Worm (Caenorhabditis elegans): Measurements from ENCODE around the gene E04F6.6.
A peak's percentile ranks its signal among the peaks of the same experiment; 100 is the strongest.

The E04F6.6 gene

ce11 chrII:7147550-7147949, 51.8 kb downstream of the E04F6.6 start:
- TF ChIP-seq F55B11.4 (tag; optimal IDR thresholded peaks at IDR 0.05; ENCODE audit: borderline replicate concordance, insufficient read depth) (no peak), madf-10 (tag; optimal IDR thresholded peaks at IDR 0.05) (no peak), die-1 (tag; optimal IDR thresholded peaks at IDR 0.05) (no peak), nhr-27 (tag; optimal IDR thresholded peaks at IDR 0.05) (no peak), dox-1 (GFP tag; IDR thresholded peaks at IDR 0.05) (no peak), F10E7.11 (tag; optimal IDR thresholded peaks at IDR 0.05) (no peak), hrde-1 (tag; optimal IDR thresholded peaks at IDR 0.05; ENCODE audit: borderline replicate concordance) (peak; percentile 46), lin-40 (tag; optimal IDR thresholded peaks at IDR 0.05) (peak; percentile 27), lin-35 (GFP tag; optimal IDR thresholded peaks at IDR 0.05) (peak in 1 of 3 experiments; percentile 76), attf-6 (GFP tag; IDR thresholded peaks at IDR 0.05) (no peak), ztf-25 (GFP tag; IDR thresholded peaks at IDR 0.05) (no peak), aptf-2 (GFP tag; conservative IDR thresholded peaks at IDR 0.05) (no peak), pbrm-1 (GFP tag; IDR thresholded peaks at IDR 0.05) (no peak), nhr-90 (tag; optimal IDR thresholded peaks at IDR 0.05) (no peak), zfh-2 (GFP tag; conservative IDR thresholded peaks at IDR 0.05) (no peak), mxl-1 (tag; optimal IDR thresholded peaks at IDR 0.05) (no peak), ztf-3 (GFP tag; optimal IDR thresholded peaks at IDR 0.05) (no peak), egrh-3 (GFP tag; IDR thresholded peaks at IDR 0.05) (no peak), ztf-6 (GFP tag; IDR thresholded peaks at IDR 0.05) (no peak), ccch-3 (GFP tag; optimal IDR thresholded peaks at IDR 0.05) (no peak), ztf-26 (tag; optimal IDR thresholded peaks at IDR 0.05) (no peak), him-1 (tag; optimal IDR thresholded peaks at IDR 0.05) (peak; percentile 75), ama-1 (optimal IDR thresholded peaks at IDR 0.05) (no peak), ama-1 (GFP tag; optimal IDR thresholded peaks at IDR 0.05) (no peak), hlh-12 (tag; optimal IDR thresholded peaks at IDR 0.05) (no peak), F57A8.1 (GFP tag; optimal IDR thresholded peaks at IDR 0.05) (no peak), ceh-79 (tag; optimal IDR thresholded peaks at IDR 0.05) (no peak), ceh-27 (GFP tag; optimal IDR thresholded peaks at IDR 0.05) (no peak), lsy-27 (tag; optimal IDR thresholded peaks at IDR 0.05; ENCODE audit: borderline replicate concordance, insufficient read depth) (no peak), D2030.7 (GFP tag; IDR thresholded peaks at IDR 0.05) (peak; percentile 60), ceh-40 (GFP tag; IDR thresholded peaks at IDR 0.05) (no peak), athp-1 (tag; optimal IDR thresholded peaks at IDR 0.05) (no peak), zim-3 (tag; optimal IDR thresholded peaks at IDR 0.05) (no peak), tlf-1 (GFP tag; optimal IDR thresholded peaks at IDR 0.05) (peak; percentile 55), efl-1 (GFP tag; optimal IDR thresholded peaks at IDR 0.05) (peak; percentile 45), dpl-1 (GFP tag; optimal IDR thresholded peaks at IDR 0.05) (no peak), snpc-4 (GFP tag; optimal IDR thresholded peaks at IDR 0.05) (peak; percentile 18), snpc-4 (tag; optimal IDR thresholded peaks at IDR 0.05) (peak in 2 of 4 experiments; percentile 28 to 32), F22D6.2 (tag; optimal IDR thresholded peaks at IDR 0.05) (no peak), ztf-22 (GFP tag; optimal IDR thresholded peaks at IDR 0.05) (no peak), hsf-1 (GFP tag; IDR thresholded peaks at IDR 0.05) (no peak), bed-1 (GFP tag; IDR thresholded peaks at IDR 0.05) (no peak), ceh-58 (GFP tag; IDR thresholded peaks at IDR 0.05) (no peak), Y56A3A.18 (GFP tag; IDR thresholded peaks at IDR 0.05) (no peak), nfya-2 (GFP tag; IDR thresholded peaks at IDR 0.05) (no peak), Y79H2A.3 (GFP tag; conservative IDR thresholded peaks at IDR 0.05) (no peak), B0261.1 (tag; optimal IDR thresholded peaks at IDR 0.05) (no peak), B0336.3 (GFP tag; IDR thresholded peaks at IDR 0.05) (no peak), nhr-120 (GFP tag; IDR thresholded peaks at IDR 0.05) (no peak), attf-3 (GFP tag; conservative IDR thresholded peaks at IDR 0.05) (peak; percentile 31; the same call in 1 of the 2 replicates), T26A5.8 (tag; optimal IDR thresholded peaks at IDR 0.05) (no peak)
